Fruit fly (Drosophila melanogaster) whole organism, embryonic: Measurements from ENCODE around the gene psh.

Source experiments
- Bgb ChIP-seq: fragments of 200-800 bp; sonication (Bioruptor generic); IDR thresholded peaks from 2 replicates; pipeline ENCODE4 v1.3.6; 2022; ENCODE audit warnings: missing biosample characterization, missing genetic modification characterization; ENCODE audit not compliant: partially characterized antibody
- CG12071 ChIP-seq: fragments of 200-800 bp; sonication (Bioruptor generic); optimal IDR thresholded peaks from 3 replicates; lab custom pipeline; 2018; ENCODE audit warnings: missing biosample characterization, mild to moderate bottlenecking, missing genetic modification characterization
- CG13624 ChIP-seq: fragments of 200-800 bp; sonication (Bioruptor generic); optimal IDR thresholded peaks from 2 replicates; lab custom pipeline; 2016; ENCODE audit warnings: missing biosample characterization, missing genetic modification characterization
- CG13894 ChIP-seq: fragments of 200-800 bp; sonication (Bioruptor generic); optimal IDR thresholded peaks from 3 replicates; lab custom pipeline; 2018; ENCODE audit warnings: missing biosample characterization, mild to moderate bottlenecking, missing genetic modification characterization, moderate library complexity
- CG14667 ChIP-seq: fragments of 200-800 bp; sonication (Bioruptor generic); IDR thresholded peaks from 2 replicates; pipeline ENCODE4 v1.3.6; 2022; ENCODE audit warnings: missing biosample characterization, missing genetic modification characterization
- CG14710 ChIP-seq: fragments of 200-800 bp; sonication (Bioruptor generic); optimal IDR thresholded peaks from 3 replicates; lab custom pipeline; 2019; ENCODE audit warnings: missing biosample characterization, mild to moderate bottlenecking, missing genetic modification characterization, moderate library complexity
- CG31441 ChIP-seq: fragments of 200-800 bp; sonication (Bioruptor generic); IDR thresholded peaks from 2 replicates; pipeline ENCODE4 v1.3.6; 2022; ENCODE audit warnings: missing biosample characterization, missing genetic modification characterization
- CG32532 ChIP-seq: fragments of 200-800 bp; sonication (Bioruptor generic); IDR thresholded peaks from 2 replicates; pipeline ENCODE4 v1.3.6; 2022; ENCODE audit warnings: missing biosample characterization, missing genetic modification characterization
- CG33213 ChIP-seq: fragments of 200-800 bp; sonication (Bioruptor generic); optimal IDR thresholded peaks from 3 replicates; lab custom pipeline; 2016; ENCODE audit warnings: missing biosample characterization, missing genetic modification characterization
- CG34422 ChIP-seq: fragments of 200-800 bp; sonication (Bioruptor generic); IDR thresholded peaks from 3 replicates; pipeline ENCODE4 v1.3.6; 2022; ENCODE audit warnings: missing biosample characterization, missing genetic modification characterization
- CG42726 ChIP-seq: fragments of 200-800 bp; sonication (Bioruptor generic); IDR thresholded peaks from 2 replicates; pipeline ENCODE4 v1.3.6; 2022; ENCODE audit warnings: missing biosample characterization, missing genetic modification characterization; ENCODE audit not compliant: partially characterized antibody
- CG4617 ChIP-seq: fragments of 200-800 bp; sonication (Bioruptor generic); optimal IDR thresholded peaks from 3 replicates; lab custom pipeline; 2016; ENCODE audit warnings: missing biosample characterization, missing genetic modification characterization, borderline replicate concordance
- CG4707 ChIP-seq: fragments of 200-800 bp; sonication (Bioruptor generic); optimal IDR thresholded peaks from 2 replicates; lab custom pipeline; 2018; ENCODE audit warnings: missing biosample characterization, mild to moderate bottlenecking, missing genetic modification characterization, moderate library complexity
- CG7963 ChIP-seq: fragments of 200-800 bp; sonication (Bioruptor generic); IDR thresholded peaks from 3 replicates; pipeline ENCODE4 v1.3.6; 2022; ENCODE audit warnings: missing biosample characterization, missing genetic modification characterization; ENCODE audit not compliant: partially characterized antibody
- CG7987 ChIP-seq: fragments of 200-800 bp; sonication (Bioruptor generic); optimal IDR thresholded peaks from 2 replicates; lab custom pipeline; 2018; ENCODE audit warnings: missing biosample characterization, mild to moderate bottlenecking, missing genetic modification characterization, moderate library complexity
- CG8944 ChIP-seq: fragments of 200-800 bp; sonication (Bioruptor generic); optimal IDR thresholded peaks from 3 replicates; lab custom pipeline; 2016; ENCODE audit warnings: missing biosample characterization, missing genetic modification characterization
- CG9609 ChIP-seq: fragments of 200-800 bp; sonication (Bioruptor generic); optimal IDR thresholded peaks from 3 replicates; lab custom pipeline; 2016; ENCODE audit warnings: missing biosample characterization, missing genetic modification characterization
- CG9797 ChIP-seq: fragments of 200-800 bp; sonication (Bioruptor generic); optimal IDR thresholded peaks from 3 replicates; lab custom pipeline; 2018; ENCODE audit warnings: missing biosample characterization, mild to moderate bottlenecking, missing genetic modification characterization
- CoRest ChIP-seq: fragments of 200-800 bp; sonication (Bioruptor generic); optimal IDR thresholded peaks from 3 replicates; lab custom pipeline; 2018; ENCODE audit warnings: missing biosample characterization, mild to moderate bottlenecking, missing genetic modification characterization, moderate library complexity
- D ChIP-seq, 2 experiments: fragments of 200-800 bp in 1 of 2; fragments of >200 bp in 1 of 2; sonication (Bioruptor generic) in 1 of 2; optimal IDR thresholded peaks; 2 replicates in 1 of 2; 3 replicates in 1 of 2; lab custom pipeline; 2017; ENCODE audit warnings: mild to moderate bottlenecking in 1 of 2, missing biosample characterization in 1 of 2, missing genetic modification characterization in 1 of 2, missing genetic modification reagents in 1 of 2
- Dek ChIP-seq: fragments of 200-800 bp; sonication (Bioruptor generic); optimal IDR thresholded peaks from 3 replicates; lab custom pipeline; 2019; ENCODE audit warnings: missing biosample characterization, mild to moderate bottlenecking, missing genetic modification characterization, moderate library complexity
- Dp ChIP-seq: fragments of 200-800 bp; sonication (Bioruptor generic); optimal IDR thresholded peaks from 2 replicates; lab custom pipeline; 2018; ENCODE audit warnings: missing biosample characterization, mild to moderate bottlenecking, missing genetic modification characterization, moderate library complexity
- Dref ChIP-seq: fragments of 200-800 bp; sonication (Bioruptor generic); IDR thresholded peaks from 2 replicates; pipeline ENCODE4 v1.3.6; 2022; ENCODE audit warnings: missing biosample characterization, missing genetic modification characterization
- Fer1 ChIP-seq: fragments of 200-800 bp; sonication (Bioruptor generic); optimal IDR thresholded peaks from 2 replicates; lab custom pipeline; 2017; ENCODE audit warnings: missing biosample characterization, mild to moderate bottlenecking, missing genetic modification characterization
- HLH3B ChIP-seq: fragments of 200-800 bp; sonication (Bioruptor generic); IDR thresholded peaks from 2 replicates; pipeline ENCODE4 v1.3.6; 2022; ENCODE audit warnings: missing biosample characterization, missing genetic modification characterization
- Kr ChIP-seq: fragments of 200-800 bp; sonication (Bioruptor generic); optimal IDR thresholded peaks from 2 replicates; lab custom pipeline; 2017; ENCODE audit warnings: missing biosample characterization, mild to moderate bottlenecking, missing genetic modification characterization
- MTF-1 ChIP-seq: fragments of 200-800 bp; sonication (Bioruptor generic); optimal IDR thresholded peaks from 2 replicates; lab custom pipeline; 2018; ENCODE audit warnings: missing biosample characterization, mild to moderate bottlenecking, missing genetic modification characterization, borderline replicate concordance
- Max ChIP-seq: fragments of 200-800 bp; sonication (Bioruptor generic); optimal IDR thresholded peaks from 2 replicates; lab custom pipeline; 2016; ENCODE audit warnings: missing biosample characterization, mild to moderate bottlenecking, missing genetic modification characterization
- Med ChIP-seq: fragments of 200-800 bp; sonication (Bioruptor generic); peaks from one replicate; lab custom pipeline; 2016; ENCODE audit warnings: missing biosample characterization, missing genetic modification characterization, mild to moderate bottlenecking, inconsistent platforms, moderate library complexity
- Myb ChIP-seq: fragments of 200-800 bp; sonication (Bioruptor generic); optimal IDR thresholded peaks from 2 replicates; lab custom pipeline; 2016; ENCODE audit warnings: missing biosample characterization, missing genetic modification characterization
- ap ChIP-seq: fragments of 200-800 bp; sonication (Bioruptor generic); IDR thresholded peaks from 2 replicates; pipeline ENCODE4 v1.3.6; 2022; ENCODE audit warnings: missing biosample characterization, missing genetic modification characterization
- az2 ChIP-seq: fragments of 200-800 bp; sonication (Bioruptor generic); optimal IDR thresholded peaks from 3 replicates; lab custom pipeline; 2016; ENCODE audit warnings: missing biosample characterization, missing genetic modification characterization
- bigmax ChIP-seq: fragments of 200-800 bp; sonication (Bioruptor generic); optimal IDR thresholded peaks from 2 replicates; lab custom pipeline; 2018; ENCODE audit warnings: missing biosample characterization, mild to moderate bottlenecking, missing genetic modification characterization
- crc ChIP-seq: fragments of 200-800 bp; sonication (Bioruptor generic); optimal IDR thresholded peaks from 2 replicates; lab custom pipeline; 2016; ENCODE audit warnings: missing biosample characterization, missing genetic modification characterization
- ftz-f1 ChIP-seq: fragments of 200-800 bp; sonication (Bioruptor generic); optimal IDR thresholded peaks from 2 replicates; lab custom pipeline; 2016; ENCODE audit warnings: missing biosample characterization, missing genetic modification characterization
- grn ChIP-seq: fragments of 200-800 bp; sonication (Bioruptor generic); optimal IDR thresholded peaks from 3 replicates; lab custom pipeline; 2017; ENCODE audit warnings: missing biosample characterization, missing genetic modification characterization
- jumu ChIP-seq: fragments of 200-800 bp; sonication (Bioruptor generic); optimal IDR thresholded peaks from 3 replicates; lab custom pipeline; 2016; ENCODE audit warnings: missing biosample characterization, missing genetic modification characterization
- ken ChIP-seq: fragments of 200-800 bp; sonication (Bioruptor generic); IDR thresholded peaks from 3 replicates; pipeline ENCODE4 v1.3.6; 2022; ENCODE audit warnings: missing biosample characterization, missing genetic modification characterization
- lilli ChIP-seq: fragments of 200-800 bp; sonication (Bioruptor generic); optimal IDR thresholded peaks from 3 replicates; lab custom pipeline; 2016; ENCODE audit warnings: missing biosample characterization, missing genetic modification characterization
- maf-S ChIP-seq: fragments of 200-800 bp; sonication (Bioruptor generic); optimal IDR thresholded peaks from 2 replicates; lab custom pipeline; 2016; ENCODE audit warnings: missing biosample characterization, missing genetic modification characterization
- nerfin-2 ChIP-seq: fragments of 200-800 bp; sonication (Bioruptor generic); IDR thresholded peaks from 2 replicates; pipeline ENCODE4 v1.3.6; 2022; ENCODE audit warnings: missing biosample characterization, missing genetic modification characterization; ENCODE audit not compliant: partially characterized antibody
- nmo ChIP-seq: fragments of 200-800 bp; sonication (Bioruptor generic); optimal IDR thresholded peaks from 2 replicates; lab custom pipeline; 2018; ENCODE audit warnings: missing biosample characterization, mild to moderate bottlenecking, missing genetic modification characterization, moderate library complexity
- odd ChIP-seq: fragments of 200-800 bp; sonication (Bioruptor generic); optimal IDR thresholded peaks from 2 replicates; lab custom pipeline; 2017; ENCODE audit warnings: missing biosample characterization, mild to moderate bottlenecking, missing genetic modification characterization
- org-1 ChIP-seq: fragments of 200-800 bp; sonication (Bioruptor generic); optimal IDR thresholded peaks from 2 replicates; lab custom pipeline; 2017; ENCODE audit warnings: missing biosample characterization, missing genetic modification characterization
- pzg ChIP-seq: fragments of 200-800 bp; sonication (Bioruptor generic); optimal IDR thresholded peaks from 3 replicates; lab custom pipeline; 2018; ENCODE audit warnings: missing biosample characterization, mild to moderate bottlenecking, missing genetic modification characterization, moderate library complexity
- stwl ChIP-seq: fragments of 200-800 bp; sonication (Bioruptor generic); optimal IDR thresholded peaks from 3 replicates; lab custom pipeline; 2018; ENCODE audit warnings: missing biosample characterization, mild to moderate bottlenecking, missing genetic modification characterization, moderate library complexity
- tna ChIP-seq: fragments of 200-800 bp; sonication (Bioruptor generic); IDR thresholded peaks from 2 replicates; pipeline ENCODE4 v1.3.6; 2022; ENCODE audit warnings: missing biosample characterization, missing genetic modification characterization; ENCODE audit not compliant: partially characterized antibody
- trem ChIP-seq: fragments of 200-800 bp; optimal IDR thresholded peaks from 3 replicates; lab custom pipeline; 2019; ENCODE audit warnings: missing biosample characterization, mild to moderate bottlenecking, missing genetic modification characterization, moderate library complexity
- wdn ChIP-seq: fragments of 200-800 bp; sonication (Bioruptor generic); IDR thresholded peaks from 2 replicates; pipeline ENCODE4 v1.3.6; 2022; ENCODE audit warnings: missing biosample characterization, missing genetic modification characterization
- z ChIP-seq: fragments of 200-800 bp; sonication (Bioruptor generic); IDR thresholded peaks from 3 replicates; pipeline ENCODE4 v1.3.6; 2022; ENCODE audit warnings: missing biosample characterization, missing genetic modification characterization
- zfh2 ChIP-seq: fragments of 200-800 bp; sonication (Bioruptor generic); optimal IDR thresholded peaks from 2 replicates; lab custom pipeline; 2016; ENCODE audit warnings: missing biosample characterization, missing genetic modification characterization

Gene psh

DNA sequence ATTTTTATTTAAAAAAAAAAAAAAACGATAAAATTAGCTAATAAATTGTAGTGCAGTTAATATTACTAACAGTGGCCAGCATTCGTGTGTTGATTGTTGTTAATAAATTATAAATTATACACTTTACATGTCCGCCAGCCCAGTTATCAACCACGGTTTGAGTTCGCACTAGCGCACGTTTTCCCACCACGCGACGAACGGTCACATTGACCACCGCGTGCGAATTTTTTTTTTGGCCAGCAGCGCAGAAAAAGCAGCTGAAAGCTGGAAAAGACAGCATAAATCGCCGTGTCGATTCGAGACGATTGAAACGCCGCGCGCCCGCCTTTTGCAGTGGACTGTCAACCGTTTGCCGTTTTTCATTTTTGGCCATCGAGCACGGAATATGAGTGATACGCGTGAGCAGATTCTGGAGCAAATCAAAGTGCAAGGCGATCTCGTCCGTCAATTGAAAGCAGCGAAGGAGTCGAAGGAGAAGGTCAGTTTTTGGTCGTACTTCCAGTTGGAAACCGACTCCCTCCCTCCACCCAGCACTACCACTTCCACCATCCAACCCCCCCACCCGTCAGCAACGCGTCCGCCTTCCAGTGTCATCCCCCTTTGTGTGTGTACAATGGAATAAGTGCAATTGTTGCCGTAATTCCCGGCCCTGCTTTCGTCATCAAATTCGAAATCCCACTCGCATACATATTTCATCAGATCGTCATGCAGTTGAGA is 28.6 kb upstream of the psh start, which contains the start of the genes Bx and HisRS (continued):
- peak; percentile 26 for TF ChIP-seq nmo (GFP tag; lab: Kevin White, UChicago)
- TF ChIP-seq stwl, result peak; percentile 41
- peak; percentile 59 for TF ChIP-seq CG42726
- peak; percentile 1 for TF ChIP-seq CG4617
- peak; percentile 83 for TF ChIP-seq Med (GFP tag; lab: Kevin White, UChicago)
- TF ChIP-seq CG14710 (tag; lab: Kevin White, UChicago), result peak; percentile 20
- TF ChIP-seq Fer1 (GFP tag; lab: Kevin White, UChicago), result peak; percentile 24
- TF ChIP-seq Max, result peak; percentile 63
- TF ChIP-seq CG4707 (GFP tag; lab: Kevin White, UChicago), result no peak
- TF ChIP-seq D (optimal IDR thresholded peaks at IDR 0.05; lab: Kevin White, UChicago), result peak; percentile 74
- no peak for TF ChIP-seq D (GFP tag; optimal IDR thresholded peaks at IDR 0.05; lab: Kevin White, UChicago)
- peak; percentile 38 for TF ChIP-seq ftz-f1
- TF ChIP-seq jumu (GFP tag; lab: Kevin White, UChicago), result no peak
- peak; percentile 57 for TF ChIP-seq Bgb
- TF ChIP-seq org-1 (GFP tag; lab: Kevin White, UChicago), result no peak
- peak; percentile 79 for TF ChIP-seq pzg
- TF ChIP-seq CG12071 (GFP tag; lab: Kevin White, UChicago), result no peak
- no peak for TF ChIP-seq zfh2 (GFP tag; lab: Kevin White, UChicago)
- peak; percentile 51 for TF ChIP-seq CG33213 (GFP tag; lab: Kevin White, UChicago)
- no peak for TF ChIP-seq lilli (GFP tag; lab: Kevin White, UChicago)
- peak; percentile 27 for TF ChIP-seq Myb (GFP tag; lab: Kevin White, UChicago)
- TF ChIP-seq CG31441, result no peak
- TF ChIP-seq trem (tag; lab: Kevin White, UChicago), result peak; percentile 9
- TF ChIP-seq ap (GFP tag; lab: Robert Waterston, UW), result no peak
- peak; percentile 16 for TF ChIP-seq CoRest (tag; lab: Kevin White, UChicago)
- peak; percentile 49 for TF ChIP-seq Dref (GFP tag; lab: Robert Waterston, UW)
- no peak for TF ChIP-seq CG32532 (GFP tag; lab: Robert Waterston, UW)
- TF ChIP-seq CG13894, result peak; percentile 2
- no peak for TF ChIP-seq crc
- no peak for TF ChIP-seq nerfin-2 (GFP tag; lab: Robert Waterston, UW)
- TF ChIP-seq Dp (GFP tag; lab: Kevin White, UChicago), result peak; percentile 39
- peak; percentile 19; the same call in 1 of the 3 replicates for TF ChIP-seq CG34422 (GFP tag; lab: Robert Waterston, UW)
- no peak for TF ChIP-seq z (GFP tag; lab: Robert Waterston, UW)
- no peak for TF ChIP-seq HLH3B (GFP tag; lab: Robert Waterston, UW)
- TF ChIP-seq Dek (tag; lab: Kevin White, UChicago), result peak; percentile 14
- TF ChIP-seq, all 482 proteins: peak for 83

DNA sequence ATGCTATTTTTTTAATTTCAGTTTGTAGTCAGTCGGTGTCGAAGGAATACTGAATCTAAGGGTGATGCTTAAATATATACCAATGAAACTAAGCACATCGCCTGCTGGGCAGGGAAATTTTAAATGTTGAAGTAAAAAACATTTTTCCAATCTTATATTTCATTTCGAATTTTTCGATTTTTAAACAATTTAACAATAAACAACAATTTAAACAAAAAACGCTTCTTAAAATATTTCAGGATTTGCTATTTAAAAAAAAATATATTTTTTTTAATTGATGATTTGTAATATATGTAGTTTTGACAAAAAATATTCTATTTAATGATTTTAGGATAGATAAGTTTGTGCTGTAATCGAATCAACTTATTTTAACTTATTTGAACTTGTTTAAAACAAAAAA is 28.0 kb upstream of the psh start, which contains the start of gene CG6470:
Gene CG6470, minus strand, starts transcription at position 101 of the 400 bp plus-strand sequence.
- no peak for TF ChIP-seq CG9609
- no peak for TF ChIP-seq MTF-1 (GFP tag; lab: Kevin White, UChicago)
- no peak for TF ChIP-seq nmo (GFP tag; lab: Kevin White, UChicago)
- no peak for TF ChIP-seq CG8944 (GFP tag; lab: Kevin White, UChicago)
- TF ChIP-seq odd (GFP tag; lab: Kevin White, UChicago), result no peak
- TF ChIP-seq wdn (GFP tag; lab: Robert Waterston, UW), result no peak
- TF ChIP-seq Kr (GFP tag; lab: Kevin White, UChicago), result no peak
- no peak for TF ChIP-seq CG14667 (GFP tag; lab: Robert Waterston, UW)
- TF ChIP-seq CG13624 (GFP tag; lab: Kevin White, UChicago), result no peak
- no peak for TF ChIP-seq az2 (GFP tag; lab: Kevin White, UChicago)
- TF ChIP-seq bigmax (GFP tag; lab: Kevin White, UChicago), result no peak
- no peak for TF ChIP-seq CG7987
- no peak for TF ChIP-seq grn (GFP tag; lab: Kevin White, UChicago)
- no peak for TF ChIP-seq CG7963 (GFP tag; lab: Robert Waterston, UW)
- no peak for TF ChIP-seq maf-S
- no peak for TF ChIP-seq tna
- no peak for TF ChIP-seq ken (GFP tag; lab: Robert Waterston, UW)
- no peak for TF ChIP-seq CG9797 (GFP tag; lab: Kevin White, UChicago)
